Fruit fly (Drosophila melanogaster) whole organism, embryonic: ENCODE data around the gene CG8191.
A peak's percentile ranks its signal among the peaks of the same experiment; 100 is the strongest.

Experiments
- ATbp ChIP-seq: fragments of 200-800 bp; sonication (Bioruptor generic); optimal IDR thresholded peaks from 2 replicates; lab custom pipeline; 2017; ENCODE audit warnings: missing biosample characterization, mild to moderate bottlenecking, missing genetic modification characterization, missing genetic modification reagents
- Adf1 ChIP-seq: fragments of 200-800 bp; sonication (Bioruptor generic); IDR thresholded peaks from 2 replicates; pipeline ENCODE4 v1.3.6; 2022; ENCODE audit warnings: missing biosample characterization, missing genetic modification characterization
- Awh ChIP-seq: fragments of 200-800 bp; sonication (Bioruptor generic); IDR thresholded peaks from 2 replicates; pipeline ENCODE4, ENCODE4 v1.3.6; 2022; ENCODE audit warnings: missing biosample characterization, missing genetic modification characterization
- CG10274 ChIP-seq: fragments of 200-800 bp; sonication (Bioruptor generic); optimal IDR thresholded peaks from 3 replicates; lab custom pipeline; 2017; ENCODE audit warnings: missing biosample characterization, mild to moderate bottlenecking, missing genetic modification characterization
- CG11398 ChIP-seq: fragments of 200-800 bp; sonication (Bioruptor generic); optimal IDR thresholded peaks from 2 replicates; lab custom pipeline; 2016; ENCODE audit warnings: missing biosample characterization, missing genetic modification characterization
- CG11723 ChIP-seq: fragments of 200-800 bp; sonication (Bioruptor generic); optimal IDR thresholded peaks from 2 replicates; lab custom pipeline; 2017; ENCODE audit warnings: missing biosample characterization, mild to moderate bottlenecking, missing genetic modification characterization
- CG12659 ChIP-seq: fragments of 200-800 bp; sonication (Bioruptor generic); optimal IDR thresholded peaks from 3 replicates; lab custom pipeline; 2017; ENCODE audit warnings: mild to moderate bottlenecking, missing biosample characterization, missing genetic modification reagents, missing genetic modification characterization
- CG14667 ChIP-seq: fragments of 200-800 bp; sonication (Bioruptor generic); IDR thresholded peaks from 2 replicates; pipeline ENCODE4 v1.3.6; 2022; ENCODE audit warnings: missing biosample characterization, missing genetic modification characterization
- CG14860 ChIP-seq: fragments of 200-800 bp; sonication (Bioruptor generic); IDR thresholded peaks from 3 replicates; pipeline ENCODE4 v1.3.6; 2022; ENCODE audit warnings: missing biosample characterization, missing genetic modification characterization; ENCODE audit not compliant: partially characterized antibody
- CG17568 ChIP-seq: fragments of 200-800 bp; sonication (Bioruptor generic); optimal IDR thresholded peaks from 2 replicates; lab custom pipeline; 2018; ENCODE audit warnings: missing biosample characterization, mild to moderate bottlenecking, missing genetic modification characterization, moderate library complexity
- CG1792 ChIP-seq: fragments of 200-800 bp; sonication (Bioruptor generic); optimal IDR thresholded peaks from 2 replicates; lab custom pipeline; 2016; ENCODE audit warnings: missing biosample characterization, missing genetic modification characterization
- CG2129 ChIP-seq: fragments of 200-800 bp; sonication (Bioruptor generic); IDR thresholded peaks from 2 replicates; pipeline ENCODE4 v1.3.6; 2022; ENCODE audit warnings: missing biosample characterization, missing genetic modification characterization; ENCODE audit not compliant: partially characterized antibody
- CG30431 ChIP-seq: fragments of 200-800 bp; sonication (Bioruptor generic); optimal IDR thresholded peaks from 2 replicates; lab custom pipeline; 2017; ENCODE audit warnings: missing biosample characterization, missing genetic modification characterization
- CG34376 ChIP-seq: fragments of 200-800 bp; sonication (Bioruptor generic); optimal IDR thresholded peaks from 2 replicates; lab custom pipeline; 2018; ENCODE audit warnings: missing biosample characterization, mild to moderate bottlenecking, missing genetic modification characterization
- CG4282 ChIP-seq: fragments of 200-800 bp; sonication (Bioruptor generic); optimal IDR thresholded peaks from 2 replicates; lab custom pipeline; 2016; ENCODE audit warnings: missing biosample characterization, missing genetic modification characterization
- CG4424 ChIP-seq: fragments of 200-800 bp; sonication (Bioruptor generic); optimal IDR thresholded peaks from 3 replicates; lab custom pipeline; 2016; ENCODE audit warnings: missing biosample characterization, missing genetic modification characterization
- CG4820 ChIP-seq: fragments of 200-800 bp; sonication (Bioruptor generic); optimal IDR thresholded peaks from 3 replicates; lab custom pipeline; 2016; ENCODE audit warnings: missing biosample characterization, missing genetic modification characterization
- CG7271 ChIP-seq: fragments of 200-800 bp; sonication (Bioruptor generic); optimal IDR thresholded peaks from 2 replicates; lab custom pipeline; 2018; ENCODE audit warnings: missing biosample characterization, mild to moderate bottlenecking, missing genetic modification characterization, moderate library complexity
- CG8359 ChIP-seq: fragments of 200-800 bp; sonication (Bioruptor generic); optimal IDR thresholded peaks from 2 replicates; lab custom pipeline; 2017; ENCODE audit warnings: missing biosample characterization, mild to moderate bottlenecking, missing genetic modification characterization, borderline replicate concordance
- CHES-1-like ChIP-seq: fragments of 200-800 bp; sonication (Bioruptor generic); optimal IDR thresholded peaks from 2 replicates; lab custom pipeline; 2016; ENCODE audit warnings: missing biosample characterization, missing genetic modification characterization
- Dref ChIP-seq: fragments of 200-800 bp; sonication (Bioruptor generic); IDR thresholded peaks from 2 replicates; pipeline ENCODE4 v1.3.6; 2022; ENCODE audit warnings: missing biosample characterization, missing genetic modification characterization
- Fer2 ChIP-seq: fragments of 200-800 bp; sonication (Bioruptor generic); optimal IDR thresholded peaks from 2 replicates; lab custom pipeline; 2018; ENCODE audit warnings: missing biosample characterization, mild to moderate bottlenecking, missing genetic modification characterization, moderate library complexity
- HLH4C ChIP-seq: fragments of 200-800 bp; sonication (Bioruptor generic); IDR thresholded peaks from 3 replicates; pipeline ENCODE4 v1.3.6; 2022; ENCODE audit warnings: missing biosample characterization, missing genetic modification characterization; ENCODE audit not compliant: partially characterized antibody
- Hand ChIP-seq: fragments of 200-800 bp; sonication (Bioruptor generic); optimal IDR thresholded peaks from 2 replicates; lab custom pipeline; 2017; ENCODE audit warnings: mild to moderate bottlenecking, missing biosample characterization, missing genetic modification reagents, missing genetic modification characterization
- HmgD ChIP-seq: fragments of 200-800 bp; sonication (Bioruptor generic); optimal IDR thresholded peaks from 3 replicates; lab custom pipeline; 2016; ENCODE audit warnings: missing biosample characterization, missing genetic modification characterization
- Hr39 ChIP-seq: fragments of >200 bp; optimal IDR thresholded peaks from 2 replicates; lab custom pipeline; 2017
- Hr78 ChIP-seq, 2 experiments: fragments of 200-800 bp in 1 of 2; fragments of >200 bp in 1 of 2; sonication (Bioruptor generic) in 1 of 2; optimal IDR thresholded peaks; 2 replicates each; lab custom pipeline; 2017 to 2019; ENCODE audit warnings: missing biosample characterization in 2 of 2, missing genetic modification characterization in 2 of 2, mild to moderate bottlenecking in 1 of 2, moderate library complexity in 1 of 2
- MTF-1 ChIP-seq: fragments of 200-800 bp; sonication (Bioruptor generic); optimal IDR thresholded peaks from 2 replicates; lab custom pipeline; 2018; ENCODE audit warnings: missing biosample characterization, mild to moderate bottlenecking, missing genetic modification characterization, borderline replicate concordance
- Nf-YA ChIP-seq: fragments of 200-800 bp; sonication (Bioruptor generic); IDR thresholded peaks from 2 replicates; pipeline ENCODE4 v1.3.6; 2022; ENCODE audit warnings: missing biosample characterization, missing genetic modification characterization
- Pdp1 ChIP-seq, 2 experiments: fragments of 200-800 bp; sonication (Bioruptor generic); optimal IDR thresholded peaks; 3 replicates each; lab custom pipeline; 2016; ENCODE audit warnings: missing biosample characterization in 2 of 2, missing genetic modification characterization in 2 of 2, mild to moderate bottlenecking in 1 of 2, moderate library complexity in 1 of 2
- Sin3A ChIP-seq: fragments of >200 bp; optimal IDR thresholded peaks from 2 replicates; lab custom pipeline; 2018
- Usf ChIP-seq: fragments of 200-800 bp; sonication (Bioruptor generic); optimal IDR thresholded peaks from 2 replicates; lab custom pipeline; 2017; ENCODE audit warnings: missing genotype, missing biosample characterization, missing genetic modification characterization
- Xrp1 ChIP-seq: fragments of 200-800 bp; sonication (Bioruptor generic); IDR thresholded peaks from 2 replicates; pipeline ENCODE4 v1.3.6; 2022; ENCODE audit warnings: missing biosample characterization, missing genetic modification characterization
- ab ChIP-seq: fragments of 200-800 bp; sonication (Bioruptor generic); optimal IDR thresholded peaks from 2 replicates; lab custom pipeline; 2016; ENCODE audit warnings: missing biosample characterization, missing genetic modification characterization
- ap ChIP-seq: fragments of 200-800 bp; sonication (Bioruptor generic); IDR thresholded peaks from 2 replicates; pipeline ENCODE4 v1.3.6; 2022; ENCODE audit warnings: missing biosample characterization, missing genetic modification characterization
- btn ChIP-seq: fragments of 200-800 bp; sonication (Bioruptor generic); optimal IDR thresholded peaks from 2 replicates; lab custom pipeline; 2016; ENCODE audit warnings: missing biosample characterization, missing genetic modification characterization
- chn ChIP-seq: fragments of 200-800 bp; sonication (Bioruptor generic); optimal IDR thresholded peaks from 2 replicates; lab custom pipeline; 2016; ENCODE audit warnings: missing biosample characterization, missing genetic modification characterization
- dmrt11E ChIP-seq: fragments of 200-800 bp; sonication (Bioruptor generic); optimal IDR thresholded peaks from 3 replicates; lab custom pipeline; 2018; ENCODE audit warnings: missing biosample characterization, mild to moderate bottlenecking, missing genetic modification characterization, moderate library complexity
- ewg ChIP-seq: fragments of 200-800 bp; sonication (Bioruptor generic); optimal IDR thresholded peaks from 3 replicates; lab custom pipeline; 2017; ENCODE audit warnings: mild to moderate bottlenecking, missing biosample characterization, missing genetic modification reagents, missing genetic modification characterization
- grau ChIP-seq: fragments of 200-800 bp; optimal IDR thresholded peaks from 3 replicates; lab custom pipeline; 2019; ENCODE audit warnings: missing biosample characterization, mild to moderate bottlenecking, missing genetic modification characterization, moderate library complexity
- inv ChIP-seq: fragments of 200-800 bp; sonication (Bioruptor generic); IDR thresholded peaks from 2 replicates; pipeline ENCODE4 v1.3.6; 2022; ENCODE audit warnings: missing biosample characterization, missing genetic modification characterization; ENCODE audit not compliant: partially characterized antibody
- luna ChIP-seq: fragments of 200-800 bp; sonication (Bioruptor generic); optimal IDR thresholded peaks from 2 replicates; lab custom pipeline; 2016; ENCODE audit warnings: missing biosample characterization, missing genetic modification characterization
- p53 ChIP-seq: fragments of 200-800 bp; sonication (Bioruptor generic); optimal IDR thresholded peaks from 2 replicates; lab custom pipeline; 2016; ENCODE audit warnings: missing biosample characterization, missing genetic modification characterization
- pan ChIP-seq, 4 experiments: fragments of >200 bp in 3 of 4; fragments of 200-800 bp in 1 of 4; sonication (Bioruptor generic) in 1 of 4; optimal IDR thresholded peaks in 3 of 4; IDR thresholded peaks in 1 of 4; 2 replicates each; pipeline versions ENCODE4 v1.3.6 to Lab custom; 2017 to 2022; ENCODE audit warnings: missing biosample characterization in 2 of 4, missing genetic modification characterization in 2 of 4, mixed read lengths in 1 of 4
- pnt ChIP-seq: fragments of 200-800 bp; sonication (Bioruptor generic); optimal IDR thresholded peaks from 3 replicates; lab custom pipeline; 2016; ENCODE audit warnings: missing biosample characterization, missing genetic modification characterization
- slou ChIP-seq: fragments of 200-800 bp; sonication (Bioruptor generic); optimal IDR thresholded peaks from 3 replicates; lab custom pipeline; 2016; ENCODE audit warnings: missing biosample characterization, missing genetic modification characterization
- sna ChIP-seq: fragments of 200-800 bp; sonication (Bioruptor generic); IDR thresholded peaks from 2 replicates; pipeline ENCODE4 v1.3.6; 2022; ENCODE audit warnings: missing biosample characterization, missing genetic modification characterization; ENCODE audit not compliant: partially characterized antibody
- tgo ChIP-seq: fragments of 200-800 bp; sonication (Bioruptor generic); IDR thresholded peaks from 3 replicates; pipeline ENCODE4 v1.3.6; 2022; ENCODE audit warnings: missing biosample characterization, missing genetic modification characterization
- vfl ChIP-seq: fragments of 200-800 bp; sonication (Bioruptor generic); optimal IDR thresholded peaks from 2 replicates; lab custom pipeline; 2016; ENCODE audit warnings: missing biosample characterization, missing genetic modification characterization
- vnd ChIP-seq: fragments of 200-800 bp; sonication (Bioruptor generic); IDR thresholded peaks from 3 replicates; pipeline ENCODE4 v1.3.6; 2022; ENCODE audit warnings: missing biosample characterization, missing genetic modification characterization; ENCODE audit not compliant: partially characterized antibody

CG8191 gene

dm6 chrX:15733995-15734394 lies 2.0 kb downstream of the CG8191 start, which contains the start of the genes CG12379 and MagR (continued):
- peak; percentile 66; the same call in 1 of the 2 replicates for TF ChIP-seq sna (GFP tag; lab: Robert Waterston, UW)
- peak; percentile 9 for TF ChIP-seq HmgD (GFP tag; lab: Kevin White, UChicago)
- no peak for TF ChIP-seq btn (GFP tag; lab: Kevin White, UChicago)
- TF ChIP-seq Usf (GFP tag; lab: Kevin White, UChicago) = peak; percentile 22
- peak; percentile 78 for TF ChIP-seq inv (GFP tag; lab: Robert Waterston, UW)
- no peak for TF ChIP-seq ATbp (GFP tag; lab: Kevin White, UChicago)
- no peak for TF ChIP-seq MTF-1 (GFP tag; lab: Kevin White, UChicago)
- TF ChIP-seq CG4424 = peak; percentile 49
- no peak for TF ChIP-seq CG11723 (GFP tag; lab: Kevin White, UChicago)
- peak; percentile 48 for TF ChIP-seq CHES-1-like
- no peak for TF ChIP-seq CG7271
- no peak for TF ChIP-seq luna (GFP tag; lab: Kevin White, UChicago)
- TF ChIP-seq CG11398 = peak; percentile 29
- peak; percentile 48 for TF ChIP-seq CG2129 (GFP tag; lab: Robert Waterston, UW)
- TF ChIP-seq chn (GFP tag; lab: Kevin White, UChicago) = peak; percentile 56
- TF ChIP-seq CG4282 (GFP tag; lab: Kevin White, UChicago) = no peak
- TF ChIP-seq vnd (GFP tag; lab: Robert Waterston, UW) = peak; percentile 75
- TF ChIP-seq CG10274 = peak; percentile 4
- TF ChIP-seq CG12659 (GFP tag; lab: Kevin White, UChicago) = peak; percentile 71
- no peak for TF ChIP-seq ewg (GFP tag; lab: Kevin White, UChicago)
- TF ChIP-seq grau (tag; lab: Kevin White, UChicago) = peak; percentile 70
- peak; percentile 77 for TF ChIP-seq CG34376
- no peak for TF ChIP-seq ab (GFP tag; lab: Kevin White, UChicago)
- peak; percentile 62 to 72 for TF ChIP-seq Pdp1 (GFP tag; optimal IDR thresholded peaks at IDR 0.05; lab: Kevin White, UChicago)
- TF ChIP-seq Xrp1 (GFP tag; lab: Robert Waterston, UW) = peak; percentile 35; the same call in 1 of the 2 replicates
- TF ChIP-seq CG4820 (GFP tag; lab: Kevin White, UChicago) = no peak
- TF ChIP-seq Nf-YA (GFP tag; lab: Robert Waterston, UW) = no peak
- peak; percentile 36 for TF ChIP-seq pnt
- no peak for TF ChIP-seq Hand
- no peak for TF ChIP-seq pan (optimal IDR thresholded peaks at IDR 0.05; lab: Kevin White, UChicago)
- TF ChIP-seq pan (GFP tag; optimal IDR thresholded peaks at IDR 0.05 in 1 of 2, IDR thresholded peaks at IDR 0.05 in 1 of 2) = no peak
- TF ChIP-seq Sin3A (lab: Kevin White, UChicago) = peak; percentile 58
- no peak for TF ChIP-seq CG8359 (GFP tag; lab: Kevin White, UChicago)
- no peak for TF ChIP-seq CG14667 (GFP tag; lab: Robert Waterston, UW)
- no peak for TF ChIP-seq CG1792 (GFP tag; lab: Kevin White, UChicago)
- no peak for TF ChIP-seq Hr39 (lab: Kevin White, UChicago)
- TF ChIP-seq p53 (GFP tag; lab: Kevin White, UChicago) = no peak
- TF ChIP-seq HLH4C (GFP tag; lab: Robert Waterston, UW) = peak; percentile 79
- no peak for TF ChIP-seq CG17568 (GFP tag; lab: Kevin White, UChicago)
- TF ChIP-seq dmrt11E (tag; lab: Kevin White, UChicago) = peak; percentile 47
- TF ChIP-seq Awh = no peak
- TF ChIP-seq CG30431 (GFP tag; lab: Kevin White, UChicago) = no peak
- TF ChIP-seq Adf1 = 0 out of 2 replicates have a peak, but pooled peaks have one; percentile 20
- peak; percentile 69 for TF ChIP-seq Dref (GFP tag; lab: Robert Waterston, UW)
- peak; percentile 77 for TF ChIP-seq CG14860 (GFP tag; lab: Robert Waterston, UW)
- TF ChIP-seq slou (GFP tag; lab: Kevin White, UChicago) = peak; percentile 35
- no peak for TF ChIP-seq ap (GFP tag; lab: Robert Waterston, UW)
- TF ChIP-seq tgo (GFP tag; lab: Robert Waterston, UW) = peak; percentile 42; the same call in 1 of the 3 replicates
- peak; percentile 57 for TF ChIP-seq Fer2
- TF ChIP-seq vfl (GFP tag; lab: Kevin White, UChicago) = peak; percentile 31
- no peak for TF ChIP-seq Hr78 (GFP tag; optimal IDR thresholded peaks at IDR 0.05; lab: Kevin White, UChicago)
